Worm (Caenorhabditis elegans) whole organism, L4/young adult: ENCODE measurements around the gene unc-9.

Source experiments
- W03F9.2 ChIP-seq: fragments of 150-350 bp; optimal IDR thresholded peaks from 2 replicates; lab custom pipeline; 2014; ENCODE audit warnings: missing biosample characterization, missing genetic modification characterization
- dao-5 ChIP-seq: sonication (generic microtip); optimal IDR thresholded peaks from 2 replicates; lab custom pipeline; 2016; ENCODE audit warnings: missing genotype, missing genetic modification characterization, moderate library complexity, missing compliant biosample characterization
- him-1 ChIP-seq: sonication (generic microtip); optimal IDR thresholded peaks from 2 replicates; lab custom pipeline; 2016; ENCODE audit warnings: missing genotype, missing genetic modification reagents, missing genetic modification characterization, missing compliant biosample characterization

unc-9 gene

DNA sequence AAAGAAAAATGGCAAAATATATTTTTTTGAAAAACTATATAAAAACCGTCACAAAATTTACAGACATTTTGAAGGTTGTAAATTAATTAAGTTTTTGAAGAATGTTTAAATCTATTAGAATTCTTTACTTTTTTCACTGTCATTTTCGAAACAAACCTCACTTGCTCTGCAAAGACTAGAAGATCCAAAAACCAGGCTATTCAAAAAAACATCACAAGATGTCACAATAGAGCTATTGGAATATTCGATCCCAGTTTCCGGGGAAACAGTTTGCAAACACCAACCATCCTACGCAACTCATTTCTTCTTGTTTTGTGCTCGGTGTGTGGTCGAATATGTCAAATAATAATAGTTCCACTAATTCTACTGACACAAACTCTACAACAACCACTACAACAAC lies 15.2 kb downstream of the unc-9 start, which contains the start of gene R12H7.4:
TSS of gene R12H7.4 (plus strand) at position 301 of the 400 bp plus-strand sequence.
- TF ChIP-seq dao-5 (tag; lab: Kevin White, UChicago), result no peak
- TF ChIP-seq W03F9.2 (tag; lab: Kevin White, UChicago), result no peak
- no peak for TF ChIP-seq him-1 (tag; lab: Kevin White, UChicago)

DNA sequence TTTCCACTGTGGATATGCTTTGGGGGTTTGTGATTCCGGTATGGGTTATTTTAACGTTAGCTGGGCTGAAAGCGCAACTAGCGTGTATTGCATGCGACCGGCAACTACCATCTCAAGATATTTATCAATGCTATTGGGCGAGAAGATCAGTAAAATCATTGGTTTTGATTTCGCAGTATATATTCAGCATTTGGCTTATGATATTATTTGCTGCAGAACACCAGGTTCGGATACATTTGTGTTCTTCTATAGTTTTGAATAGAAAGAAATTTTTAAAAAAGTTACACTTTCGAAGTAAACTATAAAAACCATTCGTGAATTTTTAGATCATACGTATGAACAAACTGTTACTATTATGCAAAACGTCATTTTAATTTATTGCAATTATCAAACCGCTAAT lies 16.4 kb downstream of the unc-9 start:
- TF ChIP-seq dao-5 (tag; lab: Kevin White, UChicago), result no peak
- no peak for TF ChIP-seq W03F9.2 (tag; lab: Kevin White, UChicago)
- no peak for TF ChIP-seq him-1 (tag; lab: Kevin White, UChicago)

ce11 chrX:13220609-13221008 lies 19.0 kb downstream of the unc-9 start:
- no peak for TF ChIP-seq him-1 (tag; lab: Kevin White, UChicago)
- TF ChIP-seq dao-5 (tag; lab: Kevin White, UChicago), result no peak
- no peak for TF ChIP-seq W03F9.2 (tag; lab: Kevin White, UChicago)

- TF ChIP-seq dao-5 (tag; lab: Kevin White, UChicago), result no peak
- no peak for TF ChIP-seq W03F9.2 (tag; lab: Kevin White, UChicago)
- TF ChIP-seq him-1 (tag; lab: Kevin White, UChicago), result no peak
Observed at ce11 chrX:13221357-13221756, 19.8 kb downstream of the unc-9 start, which contains the start of gene asp-4. TSS of gene asp-4 (minus strand) at chrX:13221462.

- TF ChIP-seq W03F9.2 (tag; lab: Kevin White, UChicago) (no peak), him-1 (tag; lab: Kevin White, UChicago) (no peak), dao-5 (tag; lab: Kevin White, UChicago) (no peak)
Observed at ce11 chrX:13223437-13223836, 21.9 kb downstream of the unc-9 start, which contains the start of gene skr-20. TSS of gene skr-20 (minus strand) at chrX:13223537.

- TF ChIP-seq W03F9.2 (tag; lab: Kevin White, UChicago) (no peak), dao-5 (tag; lab: Kevin White, UChicago) (no peak), him-1 (tag; lab: Kevin White, UChicago) (no peak)
Observed at ce11 chrX:13224608-13225007, 23.0 kb downstream of the unc-9 start, which contains the start of gene skr-19. TSS of gene skr-19 (minus strand) at chrX:13224708.

DNA sequence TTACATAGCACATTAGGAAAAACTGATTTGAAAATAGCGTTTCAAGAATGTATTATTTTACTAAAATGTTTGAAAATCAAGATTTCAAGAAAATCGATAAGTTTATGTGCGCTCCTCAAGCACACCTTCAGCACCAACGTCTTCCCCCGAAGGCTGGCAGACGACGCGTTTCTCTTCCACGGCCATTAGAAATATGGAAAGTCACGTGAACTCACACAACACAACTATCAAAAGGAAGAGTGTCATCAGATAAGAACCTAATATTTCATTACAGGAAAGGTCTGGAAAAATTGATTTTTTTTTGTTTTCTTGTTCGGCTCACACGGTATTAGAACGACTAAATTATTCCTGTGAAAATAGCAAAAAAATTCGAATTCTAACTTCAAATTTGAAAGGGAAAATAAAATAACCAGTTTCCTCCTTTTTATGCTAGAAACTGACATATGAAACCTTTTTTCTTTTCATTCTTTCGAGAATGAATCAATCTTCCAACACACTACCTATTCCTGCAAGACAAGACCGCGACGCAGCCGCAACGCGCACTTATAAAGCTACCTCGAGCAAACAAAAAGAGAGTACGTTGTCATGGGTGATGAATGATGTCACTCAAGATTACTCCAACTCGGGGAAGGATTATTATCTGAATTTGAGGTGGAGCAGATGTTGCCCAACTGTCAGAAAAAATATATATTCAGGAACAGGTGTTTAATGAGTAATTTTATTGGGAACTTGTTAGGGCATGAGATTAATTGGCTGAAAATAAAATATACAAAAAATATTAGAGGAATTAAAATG lies 23.7 kb downstream of the unc-9 start:
- TF ChIP-seq dao-5 (tag; lab: Kevin White, UChicago) (no peak), W03F9.2 (tag; lab: Kevin White, UChicago) (no peak), him-1 (tag; lab: Kevin White, UChicago) (no peak)

DNA sequence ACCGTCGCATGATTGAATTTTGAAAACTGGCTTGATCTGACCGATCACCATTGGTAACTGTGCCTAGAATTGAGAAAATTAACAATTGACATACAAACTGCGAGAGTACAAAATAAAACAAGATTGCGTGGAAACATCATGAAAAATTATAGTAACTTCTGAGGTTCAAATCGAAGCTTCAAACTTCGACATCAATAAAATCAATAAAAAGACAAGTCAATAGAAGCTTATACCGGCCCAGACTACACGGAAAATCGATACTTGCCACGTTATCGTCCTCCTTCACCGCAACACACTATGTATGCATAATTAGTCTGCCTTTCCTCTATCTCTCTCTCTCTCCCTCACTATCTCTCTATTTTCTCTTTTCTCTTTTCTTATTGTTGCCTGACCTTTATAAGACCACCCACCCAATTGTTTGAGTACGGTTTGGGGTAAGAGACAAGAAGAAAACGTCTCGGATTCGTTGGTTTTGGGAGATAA lies 25.1 kb downstream of the unc-9 start, which contains the start of gene skr-21:
TSS of gene skr-21 (minus strand) at position 51 of the 483 bp plus-strand sequence.
- TF ChIP-seq dao-5 (tag; lab: Kevin White, UChicago) (no peak), him-1 (tag; lab: Kevin White, UChicago) (no peak), W03F9.2 (tag; lab: Kevin White, UChicago) (no peak)

DNA sequence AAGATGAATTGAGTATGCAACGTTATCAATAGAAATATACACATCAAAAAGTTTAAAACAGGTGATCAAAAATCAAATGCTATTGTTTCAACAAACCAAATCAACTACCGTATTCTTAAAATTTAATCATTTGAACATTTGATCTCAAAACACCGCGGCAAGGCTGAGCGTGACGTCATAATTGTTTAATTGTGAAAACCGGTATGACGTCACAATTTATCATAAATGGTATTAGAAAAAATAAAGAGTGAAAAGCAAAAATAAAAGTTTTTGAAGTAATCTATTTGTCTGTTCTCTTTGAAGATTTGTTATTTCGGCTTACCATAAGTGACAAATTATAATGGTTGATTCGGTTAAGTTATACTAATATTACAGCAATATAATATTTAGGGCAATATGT lies 26.2 kb downstream of the unc-9 start:
- no peak for TF ChIP-seq W03F9.2 (tag; lab: Kevin White, UChicago)

- no peak for TF ChIP-seq dao-5 (tag; lab: Kevin White, UChicago)
- TF ChIP-seq him-1 (tag; lab: Kevin White, UChicago), result no peak
- TF ChIP-seq W03F9.2 (tag; lab: Kevin White, UChicago), result no peak
Observed at ce11 chrX:13232259-13232658, 30.7 kb downstream of the unc-9 start, which contains the start of gene bgnt-1.5. TSS of gene bgnt-1.5 (minus strand) at chrX:13232359.

DNA sequence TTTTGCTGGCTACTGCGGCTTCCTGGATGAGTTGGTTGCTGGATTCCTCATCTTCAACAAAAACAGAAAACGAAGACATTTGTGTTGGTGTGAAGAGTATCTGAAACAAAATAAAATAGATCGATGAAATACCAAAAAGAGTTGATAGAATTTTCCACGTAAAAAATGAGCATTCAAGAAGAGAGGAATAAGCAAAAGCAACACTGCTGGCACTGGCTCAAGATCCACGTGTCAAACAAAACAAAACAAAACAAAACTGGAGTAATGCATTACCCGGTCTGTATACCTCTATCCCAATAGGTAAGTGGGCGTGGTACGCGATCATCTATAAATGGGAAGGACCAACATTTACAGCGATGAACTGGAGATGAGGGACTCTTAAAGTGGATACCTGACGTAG lies 33.3 kb downstream of the unc-9 start, which contains the start of gene K08H2.2:
TSS of gene K08H2.2 (minus strand) at position 101 of the 400 bp plus-strand sequence.
- TF ChIP-seq dao-5 (tag; lab: Kevin White, UChicago) (no peak), him-1 (tag; lab: Kevin White, UChicago) (no peak), W03F9.2 (tag; lab: Kevin White, UChicago) (no peak)

DNA sequence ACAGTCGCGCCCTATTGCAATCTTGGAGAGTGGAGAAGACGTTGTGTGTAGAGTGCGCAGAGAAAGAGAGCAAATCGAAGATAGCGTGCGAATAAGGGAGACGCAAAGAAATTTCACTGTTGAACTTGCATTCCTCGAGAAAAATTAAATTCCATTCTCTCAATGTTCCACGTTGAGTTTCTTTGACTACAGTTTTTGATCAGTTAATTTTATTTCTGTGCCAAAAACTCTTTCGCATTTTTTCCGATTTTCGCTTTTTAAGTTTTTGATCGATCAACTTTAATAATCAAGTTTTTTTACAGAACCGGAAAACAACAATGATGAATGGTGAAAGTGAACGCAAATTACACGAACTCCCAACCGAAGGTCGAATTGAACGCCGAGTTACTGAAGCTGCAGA lies 35.5 kb downstream of the unc-9 start, which contains the start of gene K08H2.3:
TSS of gene K08H2.3 (plus strand) at position 301 of the 400 bp plus-strand sequence.
- no peak for TF ChIP-seq him-1 (tag; lab: Kevin White, UChicago)
- TF ChIP-seq W03F9.2 (tag; lab: Kevin White, UChicago), result no peak
- TF ChIP-seq dao-5 (tag; lab: Kevin White, UChicago), result no peak

- TF ChIP-seq him-1 (tag; lab: Kevin White, UChicago) (no peak), W03F9.2 (tag; lab: Kevin White, UChicago) (no peak), dao-5 (tag; lab: Kevin White, UChicago) (no peak)
Observed at ce11 chrX:13238197-13238596, 36.6 kb downstream of the unc-9 start, which contains the start of gene K08H2.4. TSS of gene K08H2.4 (plus strand) at chrX:13238497.
